Worm (Caenorhabditis elegans): ENCODE results near the gene clec-9.

DNA sequence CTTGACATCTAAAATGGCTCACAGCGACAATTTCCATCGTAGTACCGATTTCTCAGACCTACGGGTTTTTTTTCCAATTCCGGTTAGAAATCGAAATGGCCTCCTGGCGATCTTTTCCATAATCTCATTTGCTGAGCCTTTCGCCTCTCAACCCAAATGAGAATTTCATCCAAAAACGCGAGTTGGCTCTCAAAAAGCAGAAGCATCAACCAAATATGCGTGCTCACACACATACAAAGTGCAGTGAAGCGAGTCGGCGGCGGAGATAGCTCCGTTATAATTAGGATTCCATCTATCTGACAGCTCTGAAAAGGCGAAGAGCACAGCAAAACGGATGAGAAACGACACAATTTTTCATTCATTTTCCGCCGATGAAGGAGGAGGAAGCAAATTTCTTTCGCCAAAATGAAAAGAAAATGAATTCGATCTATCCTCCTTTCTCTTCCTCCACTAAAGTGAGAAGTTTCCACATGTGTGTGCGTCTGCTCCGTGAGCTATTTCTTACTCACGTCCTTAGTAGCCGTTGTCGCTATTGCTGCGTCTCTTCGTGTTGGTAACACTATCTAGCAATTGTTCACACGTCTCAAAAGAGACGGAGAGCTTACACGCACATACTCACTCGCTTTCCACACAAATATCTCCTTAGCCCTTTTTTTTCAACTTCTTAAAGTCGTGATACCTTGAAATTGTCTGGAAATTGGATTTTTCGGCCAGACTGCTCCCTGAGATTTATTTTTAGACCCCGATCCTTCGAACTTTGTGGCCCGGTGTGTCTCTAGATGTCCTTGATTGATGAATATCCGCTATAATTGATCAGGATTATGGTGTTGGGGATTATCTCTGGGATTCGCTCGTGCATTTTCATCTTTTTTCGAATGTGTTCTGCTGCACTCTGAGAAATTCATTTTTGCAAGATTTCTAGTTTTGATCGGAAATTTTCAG is 45.9 kb upstream of the clec-9 start:
- TF ChIP-seq him-1 (tag; optimal IDR thresholded peaks at IDR 0.05) (no peak), dao-5 (tag; optimal IDR thresholded peaks at IDR 0.05) (no peak), W03F9.2 (tag; optimal IDR thresholded peaks at IDR 0.05) (no peak)

Data from whole organism, L4/young adult.